Fruit fly (Drosophila melanogaster): ENCODE measurements around the gene Akap200.

Gene Akap200

dm6 chr2L:8371354-8371937 is 44.0 kb upstream of the Akap200 start:
- no peak for TF ChIP-seq CG14655 (GFP tag; optimal IDR thresholded peaks at IDR 0.05)
- TF ChIP-seq CG32121 (GFP tag; IDR thresholded peaks at IDR 0.05): peak; percentile 13; the same call in 1 of the 2 replicates
- TF ChIP-seq CG9948 (tag; optimal IDR thresholded peaks at IDR 0.05): peak; percentile 4

- TF ChIP-seq EcR (GFP tag; optimal IDR thresholded peaks at IDR 0.05): no peak
These were observed 43.2 kb upstream of the Akap200 start for dm6 chr2L:8372248-8372647.

dm6 chr2L:8374235-8374634 is 41.3 kb upstream of the Akap200 start, which contains the start of gene Wdr82:
TSS of gene Wdr82 (plus strand) at chr2L:8374461.
- TF ChIP-seq Pif1A (GFP tag; optimal IDR thresholded peaks at IDR 0.05) (no peak), CG8301 (tag; optimal IDR thresholded peaks at IDR 0.05) (no peak), CG4496 (GFP tag; IDR thresholded peaks at IDR 0.05) (no peak), Snoo (tag; optimal IDR thresholded peaks at IDR 0.05) (no peak), CG32121 (GFP tag; IDR thresholded peaks at IDR 0.05) (no peak), EcR (GFP tag; optimal IDR thresholded peaks at IDR 0.05) (no peak)

- TF ChIP-seq CG17806 (tag; optimal IDR thresholded peaks at IDR 0.05) (peak; percentile 100), CG9948 (tag; optimal IDR thresholded peaks at IDR 0.05) (peak; percentile 100), Snoo (tag; optimal IDR thresholded peaks at IDR 0.05) (peak; percentile 100), fd96Ca (GFP tag; IDR thresholded peaks at IDR 0.05) (peak; percentile 96), Pif1B (GFP tag; optimal IDR thresholded peaks at IDR 0.05) (peak; percentile 99), CG4496 (GFP tag; IDR thresholded peaks at IDR 0.05) (peak; percentile 100), CG13204 (GFP tag; optimal IDR thresholded peaks at IDR 0.05) (peak; percentile 98), D1 (tag; optimal IDR thresholded peaks at IDR 0.05) (peak; percentile 99), CG8159 (tag; optimal IDR thresholded peaks at IDR 0.05) (peak; percentile 100), CG10348 (GFP tag; IDR thresholded peaks at IDR 0.05) (peak; percentile 97), gl (tag; optimal IDR thresholded peaks at IDR 0.05) (peak; percentile 98), CG14655 (GFP tag; optimal IDR thresholded peaks at IDR 0.05) (peak; percentile 100), EcR (GFP tag; optimal IDR thresholded peaks at IDR 0.05) (peak; percentile 72), CG34367 (tag; optimal IDR thresholded peaks at IDR 0.05) (peak; percentile 99), Ets98B (GFP tag; IDR thresholded peaks at IDR 0.05) (peak; percentile 100), CG12605 (GFP tag; IDR thresholded peaks at IDR 0.05) (peak; percentile 99), CG8301 (tag; optimal IDR thresholded peaks at IDR 0.05) (peak; percentile 99), rn (GFP tag; IDR thresholded peaks at IDR 0.05) (peak; percentile 99), Pif1A (GFP tag; optimal IDR thresholded peaks at IDR 0.05) (peak; percentile 99), CG32121 (GFP tag; IDR thresholded peaks at IDR 0.05) (peak; percentile 100), CG15710 (tag; optimal IDR thresholded peaks at IDR 0.05) (peak; percentile 100)
These were observed 38.8 kb upstream of the Akap200 start, which contains the start of the genes CG13390 and CG17294 for dm6 chr2L:8376717-8377116. TSS of gene CG13390 (minus strand) at chr2L:8376797. TSS of gene CG17294 (plus strand) at chr2L:8377035.

- TF ChIP-seq CG17806 (tag; optimal IDR thresholded peaks at IDR 0.05) (peak; percentile 28), Snoo (tag; optimal IDR thresholded peaks at IDR 0.05) (peak; percentile 21), Pif1A (GFP tag; optimal IDR thresholded peaks at IDR 0.05) (peak; percentile 31), Ets98B (GFP tag; IDR thresholded peaks at IDR 0.05) (peak; percentile 37), CG14655 (GFP tag; optimal IDR thresholded peaks at IDR 0.05) (peak; percentile 2), fd96Ca (GFP tag; IDR thresholded peaks at IDR 0.05) (no peak), Pif1B (GFP tag; optimal IDR thresholded peaks at IDR 0.05) (peak; percentile 51), gl (tag; optimal IDR thresholded peaks at IDR 0.05) (no peak), CG13204 (GFP tag; optimal IDR thresholded peaks at IDR 0.05) (no peak), CG9948 (tag; optimal IDR thresholded peaks at IDR 0.05) (peak; percentile 16), CG34367 (tag; optimal IDR thresholded peaks at IDR 0.05) (peak; percentile 5), rn (GFP tag; IDR thresholded peaks at IDR 0.05) (no peak), CG15710 (tag; optimal IDR thresholded peaks at IDR 0.05) (peak; percentile 32), EcR (GFP tag; optimal IDR thresholded peaks at IDR 0.05) (no peak), CG32121 (GFP tag; IDR thresholded peaks at IDR 0.05) (no peak), CG8159 (tag; optimal IDR thresholded peaks at IDR 0.05) (peak; percentile 36), CG12605 (GFP tag; IDR thresholded peaks at IDR 0.05) (no peak)
These were observed 33.9 kb upstream of the Akap200 start, which contains the start of gene AlaRS for dm6 chr2L:8381508-8382036. TSS of gene AlaRS (minus strand) at chr2L:8381764.

- TF ChIP-seq Snoo (tag; optimal IDR thresholded peaks at IDR 0.05) (peak; percentile 67), CG8301 (tag; optimal IDR thresholded peaks at IDR 0.05) (peak; percentile 17), CG8159 (tag; optimal IDR thresholded peaks at IDR 0.05) (peak; percentile 47), EcR (GFP tag; optimal IDR thresholded peaks at IDR 0.05) (peak; percentile 0), fd96Ca (GFP tag; IDR thresholded peaks at IDR 0.05) (no peak; the same call in 2 of the 3 replicates), CG12605 (GFP tag; IDR thresholded peaks at IDR 0.05) (no peak), gl (tag; optimal IDR thresholded peaks at IDR 0.05) (peak; percentile 44), CG13204 (GFP tag; optimal IDR thresholded peaks at IDR 0.05) (no peak), CG34367 (tag; optimal IDR thresholded peaks at IDR 0.05) (peak; percentile 7), Ets98B (GFP tag; IDR thresholded peaks at IDR 0.05) (peak; percentile 66), CG14655 (GFP tag; optimal IDR thresholded peaks at IDR 0.05) (peak; percentile 25), CG9948 (tag; optimal IDR thresholded peaks at IDR 0.05) (no peak), D1 (tag; optimal IDR thresholded peaks at IDR 0.05) (no peak), CG15710 (tag; optimal IDR thresholded peaks at IDR 0.05) (peak; percentile 37), CG17806 (tag; optimal IDR thresholded peaks at IDR 0.05) (peak; percentile 34), rn (GFP tag; IDR thresholded peaks at IDR 0.05) (peak; percentile 15; the same call in 1 of the 2 replicates), CG32121 (GFP tag; IDR thresholded peaks at IDR 0.05) (no peak), CG4496 (GFP tag; IDR thresholded peaks at IDR 0.05) (peak; percentile 80), Pif1A (GFP tag; optimal IDR thresholded peaks at IDR 0.05) (peak; percentile 48), CG10348 (GFP tag; IDR thresholded peaks at IDR 0.05) (no peak), Pif1B (GFP tag; optimal IDR thresholded peaks at IDR 0.05) (peak; percentile 34)
These were observed 32.8 kb upstream of the Akap200 start, which contains the start of the genes CG13392 and Rcd4 for dm6 chr2L:8382646-8383045. TSS of gene CG13392 (minus strand) at chr2L:8382807. TSS of gene Rcd4 (plus strand) at chr2L:8382861.

Measured in whole organism, pupa.